Worm (Caenorhabditis elegans) whole organism, L1 larva: ENCODE measurements around the gene timm-17B.2.
A peak's percentile ranks its signal among the peaks of the same experiment; 100 is the strongest.

Source experiments
- C04F5.9 ChIP-seq: sonication (generic microtip); optimal IDR thresholded peaks from 2 replicates; lab custom pipeline; 2016; ENCODE audit warnings: missing genetic modification characterization, missing compliant biosample characterization
- C16A3.4 ChIP-seq: fragments of 150-350 bp; optimal IDR thresholded peaks from 2 replicates; lab custom pipeline; 2014; ENCODE audit warnings: missing biosample characterization, missing genetic modification characterization
- aha-1 ChIP-seq: fragments of 150-350 bp; optimal IDR thresholded peaks from 2 replicates; lab custom pipeline; 2014; ENCODE audit warnings: missing biosample characterization, missing genetic modification characterization
- alr-1 ChIP-seq: fragments of 200-800 bp; sonication (Bioruptor generic); optimal IDR thresholded peaks from 2 replicates; lab custom pipeline; 2018; ENCODE audit warnings: borderline replicate concordance, mild to moderate bottlenecking, missing genetic modification characterization, missing compliant biosample characterization
- aly-2 ChIP-seq: fragments of 150-350 bp; optimal IDR thresholded peaks from 2 replicates; lab custom pipeline; 2014; ENCODE audit warnings: missing biosample characterization, missing genetic modification characterization
- ceh-82 ChIP-seq, 3 experiments: fragments of 150-350 bp in 1 of 3; sonication (generic microtip) in 2 of 3; optimal IDR thresholded peaks; 2 replicates each; lab custom pipeline; 2014 to 2017; ENCODE audit warnings: missing biosample characterization in 3 of 3, missing genetic modification characterization in 3 of 3
- ces-1 ChIP-seq: fragments of 150-350 bp; optimal IDR thresholded peaks from 2 replicates; lab custom pipeline; 2014; ENCODE audit warnings: missing biosample characterization, missing genetic modification reagents, missing genetic modification characterization
- dsc-1 ChIP-seq: sonication (generic microtip); optimal IDR thresholded peaks from 2 replicates; lab custom pipeline; 2016; ENCODE audit warnings: mild to moderate bottlenecking, missing genetic modification characterization, missing compliant biosample characterization
- efl-1 ChIP-seq, 4 experiments: fragments of 150-350 bp; optimal IDR thresholded peaks in 3 of 4; peaks in 1 of 4; 1 replicate in 1 of 4; 2 replicates in 3 of 4; lab custom pipeline; 2014; ENCODE audit warnings: missing biosample characterization in 2 of 4, missing genetic modification characterization in 2 of 4, missing genetic modification reagents in 2 of 4
- egl-13 ChIP-seq: sonication (generic microtip); optimal IDR thresholded peaks from 2 replicates; lab custom pipeline; 2016; ENCODE audit warnings: missing genotype, missing genetic modification reagents, missing genetic modification characterization, missing compliant biosample characterization
- elt-3 ChIP-seq, 6 experiments: fragments of 150-350 bp in 1 of 6; sonication (generic microtip); optimal IDR thresholded peaks; 2 replicates each; lab custom pipeline; 2017 to 2018; ENCODE audit warnings: missing biosample characterization in 6 of 6, missing genetic modification characterization in 6 of 6, inconsistent platforms in 1 of 6
- ets-5 ChIP-seq: fragments of 200-800 bp; sonication (Bioruptor generic); IDR thresholded peaks from 2 replicates; pipeline ENCODE4 v1.3.6; 2022; ENCODE audit warnings: missing genetic modification characterization, missing compliant biosample characterization
- grh-1 ChIP-seq: fragments of 200-800 bp; sonication (Bioruptor generic); IDR thresholded peaks from 2 replicates; pipeline ENCODE4 v1.3.6; 2022; ENCODE audit warnings: missing genetic modification reagents, missing genetic modification characterization, missing compliant biosample characterization
- hpl-2 ChIP-seq: fragments of 150-350 bp; optimal IDR thresholded peaks from 2 replicates; lab custom pipeline; 2014; ENCODE audit warnings: missing biosample characterization, missing genetic modification reagents, missing genetic modification characterization
- lin-13 ChIP-seq: fragments of 150-350 bp; optimal IDR thresholded peaks from 2 replicates; lab custom pipeline; 2014; ENCODE audit warnings: missing biosample characterization, missing genetic modification reagents, missing genetic modification characterization
- lin-14 ChIP-seq: fragments of 200-800 bp; sonication (Bioruptor generic); optimal IDR thresholded peaks from 2 replicates; lab custom pipeline; 2018; ENCODE audit warnings: mild to moderate bottlenecking, missing genetic modification characterization, moderate library complexity, missing compliant biosample characterization
- lir-3 ChIP-seq: sonication (generic microtip); optimal IDR thresholded peaks from 2 replicates; lab custom pipeline; 2016; ENCODE audit warnings: mild to moderate bottlenecking, missing genetic modification characterization, moderate library complexity, missing compliant biosample characterization; ENCODE audit not compliant: poor library complexity
- lsy-2 ChIP-seq, 2 experiments: fragments of 150-350 bp; optimal IDR thresholded peaks; 2 replicates each; lab custom pipeline; 2014; ENCODE audit warnings: missing biosample characterization in 2 of 2, missing genetic modification characterization in 2 of 2
- mab-9 ChIP-seq: fragments of 200-800 bp; sonication (Bioruptor generic); IDR thresholded peaks from 2 replicates; pipeline ENCODE4 v1.3.6; 2022; ENCODE audit warnings: missing genetic modification reagents, missing genetic modification characterization, missing compliant biosample characterization
- mdl-1 ChIP-seq, 2 experiments: fragments of 150-350 bp; optimal IDR thresholded peaks; 2 replicates each; lab custom pipeline; 2014 to 2017; ENCODE audit warnings: missing biosample characterization in 2 of 2, missing genetic modification characterization in 2 of 2, inconsistent platforms in 1 of 2
- mep-1 ChIP-seq: fragments of 150-350 bp; optimal IDR thresholded peaks from 2 replicates; lab custom pipeline; 2014; ENCODE audit warnings: missing biosample characterization, missing genetic modification characterization
- nhr-11 ChIP-seq: fragments of 150-350 bp; optimal IDR thresholded peaks from 2 replicates; lab custom pipeline; 2014; ENCODE audit warnings: missing biosample characterization, missing genetic modification characterization
- nhr-19 ChIP-seq: fragments of 200-800 bp; sonication (Bioruptor generic); conservative IDR thresholded peaks from 2 replicates; pipeline ENCODE4 v1.3.6; 2022; ENCODE audit warnings: missing genetic modification characterization, missing compliant biosample characterization
- nhr-20 ChIP-seq: sonication (generic microtip); optimal IDR thresholded peaks from 2 replicates; lab custom pipeline; 2016; ENCODE audit warnings: mild to moderate bottlenecking, missing genetic modification characterization, missing compliant biosample characterization
- nhr-237 ChIP-seq: fragments of 150-350 bp; optimal IDR thresholded peaks from 2 replicates; lab custom pipeline; 2014; ENCODE audit warnings: missing biosample characterization, missing genetic modification characterization
- nhr-71 ChIP-seq: sonication (generic microtip); optimal IDR thresholded peaks from 2 replicates; lab custom pipeline; 2016; ENCODE audit warnings: mild to moderate bottlenecking, missing genetic modification characterization, moderate library complexity, missing compliant biosample characterization
- nhr-76 ChIP-seq: sonication (generic microtip); optimal IDR thresholded peaks from 2 replicates; lab custom pipeline; 2017; ENCODE audit warnings: missing biosample characterization, missing genetic modification characterization
- nhr-84 ChIP-seq: sonication (generic microtip); optimal IDR thresholded peaks from 2 replicates; lab custom pipeline; 2017; ENCODE audit warnings: missing biosample characterization, missing genetic modification characterization
- nhr-85 ChIP-seq: sonication (generic microtip); peaks from one replicate; lab custom pipeline; 2016; ENCODE audit warnings: missing genetic modification characterization, inconsistent platforms, missing compliant biosample characterization
- pag-3 ChIP-seq: sonication (generic microtip); optimal IDR thresholded peaks from 2 replicates; lab custom pipeline; 2017; ENCODE audit warnings: missing genetic modification characterization, mild to moderate bottlenecking, missing compliant biosample characterization, antibody characterized with exemption, borderline replicate concordance; ENCODE audit not compliant: insufficient read depth
- pax-3 ChIP-seq: fragments of 200-800 bp; sonication (Bioruptor generic); optimal IDR thresholded peaks from 2 replicates; lab custom pipeline; 2018; ENCODE audit warnings: mild to moderate bottlenecking, missing genetic modification characterization, moderate library complexity, missing compliant biosample characterization
- rnt-1 ChIP-seq: sonication (generic microtip); optimal IDR thresholded peaks from 2 replicates; lab custom pipeline; 2016; ENCODE audit warnings: mild to moderate bottlenecking, missing genetic modification characterization, moderate library complexity, missing compliant biosample characterization
- snpc-4 ChIP-seq: fragments of 150-350 bp; optimal IDR thresholded peaks from 2 replicates; lab custom pipeline; 2014; ENCODE audit warnings: missing biosample characterization, missing genetic modification characterization
- snu-23 ChIP-seq: sonication (generic microtip); optimal IDR thresholded peaks from 2 replicates; lab custom pipeline; 2016; ENCODE audit warnings: missing genetic modification characterization, missing compliant biosample characterization
- sptf-1 ChIP-seq: fragments of 150-350 bp; optimal IDR thresholded peaks from 2 replicates; lab custom pipeline; 2014; ENCODE audit warnings: missing biosample characterization, missing genetic modification characterization
- sup-37 ChIP-seq: fragments of 200-800 bp; sonication (Bioruptor generic); optimal IDR thresholded peaks from 2 replicates; lab custom pipeline; 2018; ENCODE audit warnings: mild to moderate bottlenecking, missing genetic modification characterization, missing compliant biosample characterization
- tlp-1 ChIP-seq: fragments of 150-350 bp; optimal IDR thresholded peaks from 2 replicates; lab custom pipeline; 2014; ENCODE audit warnings: missing biosample characterization, missing genetic modification characterization
- unc-62 ChIP-seq: fragments of 150-350 bp; optimal IDR thresholded peaks from 2 replicates; lab custom pipeline; 2014; ENCODE audit warnings: missing biosample characterization, missing genetic modification reagents, missing genetic modification characterization
- unc-86 ChIP-seq: sonication (generic microtip); optimal IDR thresholded peaks from 2 replicates; lab custom pipeline; 2016; ENCODE audit warnings: missing genetic modification characterization, missing compliant biosample characterization
- unc-98 ChIP-seq: fragments of 200-800 bp; sonication (Bioruptor generic); IDR thresholded peaks from 2 replicates; pipeline ENCODE4 v1.3.6; 2022; ENCODE audit warnings: missing genetic modification characterization, missing compliant biosample characterization
- xbp-1 ChIP-seq: sonication (generic microtip); optimal IDR thresholded peaks from 2 replicates; lab custom pipeline; 2016; ENCODE audit warnings: missing genetic modification characterization, missing compliant biosample characterization
- zip-4 ChIP-seq: fragments of 200-800 bp; sonication (Bioruptor generic); optimal IDR thresholded peaks from 2 replicates; lab custom pipeline; 2018; ENCODE audit warnings: mild to moderate bottlenecking, missing genetic modification characterization, moderate library complexity, missing compliant biosample characterization
- ztf-4 ChIP-seq: fragments of 150-350 bp; optimal IDR thresholded peaks from 2 replicates; lab custom pipeline; 2014; ENCODE audit warnings: missing biosample characterization, missing genetic modification characterization

The timm-17B.2 gene

DNA sequence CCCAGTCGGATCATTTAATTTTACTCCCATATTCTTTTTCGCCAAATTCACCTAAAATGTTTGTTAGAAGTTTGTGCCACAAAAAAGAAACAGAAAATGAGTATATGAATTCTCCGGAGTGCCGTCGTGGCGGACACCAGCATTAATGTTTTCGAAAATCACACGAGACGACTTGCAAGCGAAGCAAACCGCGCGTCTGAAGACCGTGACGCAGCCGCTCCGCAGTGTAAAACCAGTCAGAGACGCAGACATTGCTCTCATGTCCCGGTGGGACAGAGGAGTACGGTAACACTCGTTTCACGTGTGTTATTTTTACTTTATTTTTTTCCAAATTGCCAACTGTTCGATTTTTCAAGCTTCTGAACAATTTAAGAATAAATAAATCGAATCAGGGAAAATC lies 36.3 kb downstream of the timm-17B.2 start, which contains the start of the genes T26A8.4 and pdtf-1 (continued):
- no peak for TF ChIP-seq sup-37 (GFP tag; lab: Kevin White, UChicago)
- peak; percentile 92 for TF ChIP-seq ztf-4 (tag; lab: Kevin White, UChicago)
- no peak for TF ChIP-seq tlp-1 (tag; lab: Kevin White, UChicago)
- peak; percentile 95 for TF ChIP-seq snpc-4 (tag; lab: Kevin White, UChicago)
- peak; percentile 82 for TF ChIP-seq dsc-1
- TF ChIP-seq unc-86 (tag; lab: Kevin White, UChicago) = peak; percentile 90
- no peak for TF ChIP-seq unc-98
- peak; percentile 95 for TF ChIP-seq mep-1 (tag; lab: Kevin White, UChicago)
- TF ChIP-seq lsy-2 (tag; optimal IDR thresholded peaks at IDR 0.05; lab: Kevin White, UChicago) = peak; percentile 99 to 100
- TF ChIP-seq nhr-85 (tag; lab: Kevin White, UChicago) = peak; percentile 95
- TF ChIP-seq lin-13 (GFP tag; lab: Kevin White, UChicago) = peak; percentile 97
- peak; percentile 7 to 97 for TF ChIP-seq mdl-1 (tag; optimal IDR thresholded peaks at IDR 0.05; lab: Kevin White, UChicago)
- peak; percentile 42 for TF ChIP-seq C04F5.9 (tag; lab: Kevin White, UChicago)
- no peak for TF ChIP-seq nhr-76 (tag; lab: Kevin White, UChicago)
- peak; percentile 94 for TF ChIP-seq rnt-1 (tag; lab: Kevin White, UChicago)
- peak; percentile 98 for TF ChIP-seq C16A3.4 (tag; lab: Kevin White, UChicago)
- no peak for TF ChIP-seq nhr-84 (tag; lab: Kevin White, UChicago)
- TF ChIP-seq lin-14 (GFP tag; lab: Kevin White, UChicago) = peak; percentile 95
- peak; percentile 29 for TF ChIP-seq zip-4 (GFP tag; lab: Kevin White, UChicago)
- peak; percentile 19 for TF ChIP-seq unc-62
- peak; percentile 57 for TF ChIP-seq aha-1
- no peak for TF ChIP-seq ets-5 (GFP tag; lab: Robert Waterston, UW)
- no peak for TF ChIP-seq alr-1 (tag; lab: Kevin White, UChicago)
- TF ChIP-seq grh-1 (GFP tag; lab: Robert Waterston, UW) = peak; percentile 93
- TF ChIP-seq mab-9 (GFP tag; lab: Robert Waterston, UW) = peak; percentile 43; the same call in 1 of the 2 replicates
- TF ChIP-seq sptf-1 = no peak
- peak; percentile 97 for TF ChIP-seq nhr-71 (tag; lab: Kevin White, UChicago)
- TF ChIP-seq egl-13 (tag; lab: Kevin White, UChicago) = peak; percentile 82
- peak; percentile 65 for TF ChIP-seq hpl-2
- TF ChIP-seq aly-2 = peak; percentile 50
- peak; percentile 82 for TF ChIP-seq pax-3 (tag; lab: Kevin White, UChicago)
- TF ChIP-seq nhr-19 = peak; percentile 90
- TF ChIP-seq xbp-1 (tag; lab: Kevin White, UChicago) = peak; percentile 95
- no peak for TF ChIP-seq ces-1 (GFP tag; lab: Kevin White, UChicago)
- TF ChIP-seq snu-23 (GFP tag; lab: Kevin White, UChicago) = peak; percentile 96
- peak in 5 of 6 experiments; percentile 66 to 93 (median 85) for TF ChIP-seq elt-3 (tag; optimal IDR thresholded peaks at IDR 0.05; lab: Kevin White, UChicago)
- no peak for TF ChIP-seq pag-3 (tag; lab: Kevin White, UChicago)
- peak; percentile 67 for TF ChIP-seq lir-3 (tag; lab: Kevin White, UChicago)
- TF ChIP-seq nhr-11 (tag; lab: Kevin White, UChicago) = peak; percentile 84
- peak; percentile 94 for TF ChIP-seq nhr-20 (tag; lab: Kevin White, UChicago)
- peak; percentile 80 for TF ChIP-seq nhr-237 (tag; lab: Kevin White, UChicago)

DNA sequence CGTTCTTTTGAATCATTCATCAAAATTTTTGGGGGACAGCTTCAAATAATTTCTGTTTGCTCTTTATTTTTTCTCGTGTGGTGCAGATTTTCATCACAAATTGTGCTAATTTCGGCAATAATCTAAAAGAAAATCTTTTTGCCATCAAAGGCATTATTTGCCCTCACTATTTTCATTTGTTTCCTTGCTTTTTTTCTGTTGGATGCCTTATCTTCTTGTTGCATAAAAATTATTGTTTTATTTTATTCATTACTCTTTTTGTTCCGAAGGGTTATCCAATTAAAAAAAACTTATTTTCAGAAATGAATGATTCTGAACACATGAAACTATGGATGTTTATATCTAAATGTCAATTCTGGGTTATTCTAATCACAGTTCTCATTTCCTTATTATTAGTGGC lies 50.5 kb downstream of the timm-17B.2 start, which contains the start of gene T01B11.1:
Gene T01B11.1 (plus strand): TSS at position 301 of the 400 bp plus-strand sequence.
- no peak for TF ChIP-seq ceh-82 (tag; optimal IDR thresholded peaks at IDR 0.05; lab: Kevin White, UChicago)
- no peak for TF ChIP-seq efl-1 (optimal IDR thresholded peaks at IDR 0.05; lab: Kevin White, UChicago)
- TF ChIP-seq efl-1 (GFP tag; optimal IDR thresholded peaks at IDR 0.05 in 1 of 2; lab: Kevin White, UChicago) = peak in 1 of 2 experiments; percentile 4
